Fruit fly (Drosophila melanogaster) S2 (cell line): ENCODE data around the gene natalisin.

Source experiments
- CG8478 ChIP-seq: fragments of >200 bp; optimal IDR thresholded peaks from 2 replicates; lab custom pipeline; 2018
- CTCF ChIP-seq, 2 experiments: fragments of >200 bp; optimal IDR thresholded peaks; 2 replicates each; lab custom pipeline; 2018

The natalisin gene

DNA sequence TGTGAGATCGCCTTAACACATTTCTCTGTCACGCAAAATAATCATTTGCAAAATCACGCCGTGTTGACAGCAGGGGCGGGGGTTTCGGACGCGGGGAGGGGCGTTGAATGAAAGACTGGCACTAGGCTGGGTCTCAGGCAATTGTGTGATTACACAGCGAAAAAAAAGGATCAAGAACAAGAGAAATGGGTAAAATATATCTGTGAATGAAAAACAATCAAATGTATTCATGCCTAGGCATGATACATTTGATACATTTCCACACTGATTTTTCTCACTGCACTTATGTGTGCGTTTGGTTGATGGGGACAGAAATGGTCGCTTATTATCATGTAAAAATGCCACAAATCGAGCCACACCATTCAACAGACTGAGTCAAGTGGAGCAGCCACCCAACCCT lies 8.1 kb downstream of the natalisin start:
- TF ChIP-seq CG8478 (lab: Kevin White, UChicago), result no peak
- no peak for TF ChIP-seq CTCF (optimal IDR thresholded peaks at IDR 0.05; lab: Kevin White, UChicago)

dm6 chr3R:14430291-14430690 lies 11.9 kb downstream of the natalisin start:
- TF ChIP-seq CG8478 (lab: Kevin White, UChicago) (no peak), CTCF (optimal IDR thresholded peaks at IDR 0.05; lab: Kevin White, UChicago) (no peak)

dm6 chr3R:14431887-14432286 lies 13.5 kb downstream of the natalisin start:
- no peak for TF ChIP-seq CG8478 (lab: Kevin White, UChicago)
- no peak for TF ChIP-seq CTCF (optimal IDR thresholded peaks at IDR 0.05; lab: Kevin White, UChicago)

dm6 chr3R:14436011-14436410 lies 17.6 kb downstream of the natalisin start:
- TF ChIP-seq CTCF (optimal IDR thresholded peaks at IDR 0.05; lab: Kevin White, UChicago) (no peak), CG8478 (lab: Kevin White, UChicago) (no peak)

DNA sequence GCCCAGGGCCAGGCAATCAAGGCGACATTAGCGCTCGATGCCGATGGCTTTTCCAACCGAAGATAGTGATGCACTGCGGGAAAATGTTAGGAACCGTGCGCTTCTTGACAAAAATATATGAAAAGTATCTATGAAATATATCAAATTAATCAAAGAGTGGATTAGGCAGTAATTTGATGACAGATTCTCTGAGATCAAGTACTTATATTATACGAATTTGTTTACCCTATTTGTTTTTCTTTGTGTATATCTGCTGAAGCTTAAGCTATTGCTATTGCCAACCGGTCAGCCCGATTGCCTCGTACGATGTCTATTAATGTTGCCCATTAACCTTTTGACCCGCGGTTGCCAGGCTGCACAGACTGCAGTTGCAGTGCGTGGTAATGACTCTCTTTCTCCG lies 18.1 kb downstream of the natalisin start:
- TF ChIP-seq CTCF (optimal IDR thresholded peaks at IDR 0.05; lab: Kevin White, UChicago), result no peak
- no peak for TF ChIP-seq CG8478 (lab: Kevin White, UChicago)

DNA sequence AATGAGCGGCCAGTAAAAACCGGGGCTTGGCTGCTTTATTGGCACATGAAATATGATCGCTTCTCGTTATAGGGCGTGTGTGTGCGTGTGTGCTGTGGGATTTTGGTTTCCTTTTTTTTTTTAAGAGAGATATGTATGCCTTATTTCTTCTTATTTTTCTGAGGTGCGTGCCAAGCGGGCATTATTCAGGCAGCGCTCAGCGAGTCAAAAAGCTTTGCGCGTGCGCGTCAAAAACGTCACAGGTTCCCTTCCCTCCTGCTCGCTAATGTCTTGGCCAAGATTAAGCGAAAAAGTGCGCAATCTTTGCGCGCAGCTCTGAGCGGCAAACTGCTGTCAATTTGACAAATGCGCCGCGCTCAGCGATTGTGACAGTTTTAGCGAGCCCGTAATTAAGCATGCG lies 19.9 kb downstream of the natalisin start:
- TF ChIP-seq CTCF (optimal IDR thresholded peaks at IDR 0.05; lab: Kevin White, UChicago), result no peak
- TF ChIP-seq CG8478 (lab: Kevin White, UChicago), result no peak

- no peak for TF ChIP-seq CTCF (optimal IDR thresholded peaks at IDR 0.05; lab: Kevin White, UChicago)
- TF ChIP-seq CG8478 (lab: Kevin White, UChicago), result no peak
Observed at dm6 chr3R:14441509-14441908, 23.1 kb downstream of the natalisin start.

DNA sequence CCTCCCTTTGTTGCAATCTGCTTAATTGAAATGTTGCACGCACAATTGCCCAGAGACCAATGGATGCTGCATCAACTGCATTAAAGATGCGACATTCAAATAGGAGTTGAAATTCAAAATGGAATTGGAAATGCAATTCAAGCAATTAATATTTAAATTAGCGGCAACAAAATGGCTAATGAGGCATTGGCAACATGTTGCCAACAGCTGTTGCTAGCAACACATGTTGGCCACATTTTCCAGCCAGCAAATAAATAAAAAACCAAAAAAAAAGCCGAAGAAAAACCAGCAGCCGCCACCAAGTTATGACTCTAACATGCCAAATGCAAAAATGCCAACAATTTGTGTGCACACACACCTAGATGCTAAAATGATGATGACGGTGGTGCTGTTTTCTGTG lies 25.8 kb downstream of the natalisin start:
- TF ChIP-seq CG8478 (lab: Kevin White, UChicago) (no peak), CTCF (optimal IDR thresholded peaks at IDR 0.05; lab: Kevin White, UChicago) (no peak)

DNA sequence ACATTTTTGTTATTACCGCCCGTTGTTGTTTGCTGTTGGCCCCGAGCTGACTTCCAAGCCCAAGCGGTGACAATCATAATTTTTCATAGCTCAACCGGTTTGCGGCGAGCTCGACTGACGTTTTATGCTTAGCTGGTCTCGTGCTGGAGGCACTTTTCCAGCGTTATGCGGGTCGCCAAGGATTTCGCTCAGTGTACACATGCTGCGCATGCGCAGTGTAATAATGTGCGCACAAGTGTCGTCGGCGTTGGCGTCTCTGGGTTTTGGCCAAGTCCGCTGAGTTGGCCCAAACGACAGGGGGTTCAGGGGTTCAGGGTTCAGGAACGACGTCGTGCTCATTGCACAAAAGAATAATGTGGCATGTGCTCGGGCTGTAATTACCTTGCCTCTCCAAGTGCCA lies 26.7 kb downstream of the natalisin start:
- TF ChIP-seq CG8478 (lab: Kevin White, UChicago) (no peak), CTCF (optimal IDR thresholded peaks at IDR 0.05; lab: Kevin White, UChicago) (no peak)

dm6 chr3R:14449304-14449703 lies 30.9 kb downstream of the natalisin start:
- TF ChIP-seq CG8478 (lab: Kevin White, UChicago), result no peak
- no peak for TF ChIP-seq CTCF (optimal IDR thresholded peaks at IDR 0.05; lab: Kevin White, UChicago)

DNA sequence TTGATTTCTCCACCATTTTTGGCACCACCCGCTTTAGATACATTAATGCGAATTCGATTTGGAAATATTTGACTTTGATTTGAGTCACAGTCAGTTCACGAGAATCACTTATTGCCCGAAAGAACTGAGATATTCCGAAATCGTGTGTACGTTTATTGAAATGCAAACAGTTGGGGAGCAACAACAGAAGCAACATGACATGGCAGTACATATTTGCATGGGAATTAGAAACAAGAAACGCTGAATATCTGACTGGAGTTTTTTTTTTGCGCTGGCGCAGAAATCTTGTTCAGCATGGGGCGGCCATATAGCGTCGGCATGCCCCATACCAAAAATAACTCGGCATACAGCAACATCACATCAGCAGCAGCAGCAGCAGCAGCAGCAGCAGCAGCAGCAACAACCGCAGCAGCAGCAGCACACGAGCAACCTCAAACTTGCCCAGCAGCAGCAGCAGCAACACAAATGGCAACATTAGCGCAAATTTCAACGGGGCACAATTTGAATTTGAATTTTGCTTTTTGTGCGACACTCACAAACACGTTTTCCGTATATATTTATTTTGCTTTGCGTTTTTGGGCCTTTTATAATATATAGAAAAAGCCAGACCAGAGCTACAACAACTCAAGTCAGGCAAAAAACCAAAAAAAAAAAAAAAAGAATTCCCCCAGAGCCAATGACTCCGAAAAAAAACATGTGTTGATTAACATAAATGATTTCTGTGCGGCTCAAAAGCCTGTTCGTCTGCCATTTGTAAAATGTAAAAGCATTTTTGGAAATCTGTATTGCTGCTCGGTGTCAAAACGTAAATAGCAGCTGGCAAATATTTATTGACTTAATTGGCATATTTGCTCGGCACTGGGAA lies 32.9 kb downstream of the natalisin start:
- TF ChIP-seq CTCF (optimal IDR thresholded peaks at IDR 0.05; lab: Kevin White, UChicago), result no peak
- no peak for TF ChIP-seq CG8478 (lab: Kevin White, UChicago)

dm6 chr3R:14454080-14454479 lies 35.7 kb downstream of the natalisin start:
- TF ChIP-seq CTCF (optimal IDR thresholded peaks at IDR 0.05; lab: Kevin White, UChicago) (no peak), CG8478 (lab: Kevin White, UChicago) (no peak)

DNA sequence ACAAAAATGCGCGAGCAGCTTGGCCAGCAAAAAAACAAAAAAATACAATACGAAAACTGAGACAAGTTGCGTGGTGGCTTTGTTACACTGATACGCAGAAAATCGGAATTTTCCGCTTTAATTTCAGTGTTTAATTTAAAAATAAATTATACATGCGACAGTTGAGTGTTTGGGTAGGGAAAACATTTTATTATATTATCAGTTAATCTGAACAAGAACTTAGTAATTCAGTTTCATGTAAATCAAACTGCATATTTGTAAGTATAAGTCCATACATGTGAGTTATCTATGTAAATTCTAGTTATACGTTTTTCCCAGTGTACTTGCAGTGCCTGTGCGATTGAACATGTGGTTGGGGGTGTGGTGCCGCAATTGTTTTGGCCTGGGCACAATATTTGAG lies 37.1 kb downstream of the natalisin start:
- no peak for TF ChIP-seq CTCF (optimal IDR thresholded peaks at IDR 0.05; lab: Kevin White, UChicago)

DNA sequence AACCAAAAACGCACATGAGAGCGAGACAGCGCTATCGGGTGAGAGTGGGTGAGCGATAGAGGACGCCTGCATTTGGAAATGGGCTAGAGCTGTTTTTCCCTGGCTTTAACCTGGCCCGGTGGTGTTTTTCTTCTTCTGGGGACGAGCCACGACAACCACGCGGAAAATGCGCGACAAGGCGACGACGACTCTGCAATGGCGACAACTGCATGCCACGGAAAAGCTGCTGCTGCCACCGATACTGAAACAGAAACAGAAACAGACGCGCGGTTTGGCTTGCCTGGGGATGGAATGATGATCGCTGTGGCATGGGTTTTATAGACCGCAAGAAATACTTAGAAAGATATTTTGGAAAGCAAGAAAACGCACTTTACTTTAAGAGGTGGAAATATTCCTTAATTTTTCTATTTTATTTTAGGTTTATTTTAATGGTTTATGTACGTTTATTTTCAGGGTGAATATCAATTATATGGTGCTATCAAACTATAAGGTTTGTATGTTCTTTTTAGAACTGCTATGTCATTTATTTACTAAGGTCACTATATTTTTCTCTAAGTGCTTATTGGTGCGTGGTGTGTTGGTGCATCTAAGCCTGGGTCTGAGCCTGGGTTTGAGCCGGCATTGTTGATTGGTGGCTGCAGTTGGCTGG lies 37.9 kb downstream of the natalisin start:
- no peak for TF ChIP-seq CTCF (optimal IDR thresholded peaks at IDR 0.05; lab: Kevin White, UChicago)
- TF ChIP-seq CG8478 (lab: Kevin White, UChicago), result no peak

DNA sequence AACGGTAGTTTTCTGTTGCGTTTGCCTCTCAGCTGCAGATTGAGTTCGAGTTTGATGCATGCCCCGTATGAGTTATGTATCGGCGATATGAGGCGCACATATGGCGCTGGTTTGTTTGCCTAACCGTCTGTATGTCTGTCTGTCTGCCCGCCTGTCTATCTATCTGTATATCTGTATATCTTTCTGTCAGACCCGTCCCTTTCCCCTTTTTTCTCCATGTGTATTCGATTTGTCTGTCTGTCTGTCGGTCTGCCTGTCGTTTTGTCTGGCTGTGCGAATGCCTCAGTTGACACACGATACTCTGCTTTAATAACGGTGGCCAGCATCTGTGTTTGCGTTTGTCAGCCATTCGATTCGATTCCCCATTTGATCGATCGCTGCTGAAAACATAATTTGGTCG lies 38.6 kb downstream of the natalisin start:
- TF ChIP-seq CG8478 (lab: Kevin White, UChicago) (no peak), CTCF (optimal IDR thresholded peaks at IDR 0.05; lab: Kevin White, UChicago) (no peak)
